Worm (Caenorhabditis elegans): ENCODE results near the gene rab-6.2.

Gene rab-6.2

ce11 chrX:17185696-17186430 lies 36.4 kb upstream of the rab-6.2 start, which contains the start of gene sid-3:
TSS of gene sid-3 (plus strand) at chrX:17186380.
- TF ChIP-seq fos-1 (tag; optimal IDR thresholded peaks at IDR 0.05) = peak; percentile 64
- no peak for TF ChIP-seq ztf-4 (tag; optimal IDR thresholded peaks at IDR 0.05)

ce11 chrX:17195080-17195479 lies 27.2 kb upstream of the rab-6.2 start, which contains the start of gene B0302.5:
TSS of gene B0302.5 (minus strand) at chrX:17195137.
- peak; percentile 12 for TF ChIP-seq crh-2 (tag; optimal IDR thresholded peaks at IDR 0.05)
- TF ChIP-seq fos-1 (tag; optimal IDR thresholded peaks at IDR 0.05) = peak; percentile 82
- TF ChIP-seq skn-1 (tag; optimal IDR thresholded peaks at IDR 0.05) = peak; percentile 73
- no peak for TF ChIP-seq ztf-4 (tag; optimal IDR thresholded peaks at IDR 0.05)
- TF ChIP-seq snpc-4 (tag; optimal IDR thresholded peaks at IDR 0.05) = no peak

ce11 chrX:17197824-17198223 lies 24.5 kb upstream of the rab-6.2 start:
- TF ChIP-seq nhr-25 (tag; optimal IDR thresholded peaks at IDR 0.05) (no peak), fos-1 (tag; optimal IDR thresholded peaks at IDR 0.05) (peak; percentile 45)

- TF ChIP-seq nhr-6 (tag; optimal IDR thresholded peaks at IDR 0.05) (no peak), unc-39 (tag; optimal IDR thresholded peaks at IDR 0.05) (no peak), ceh-82 (tag; optimal IDR thresholded peaks at IDR 0.05) (no peak), Y55F3AM.14 (GFP tag; optimal IDR thresholded peaks at IDR 0.05) (no peak), sma-3 (GFP tag; optimal IDR thresholded peaks at IDR 0.05) (no peak), nhr-129 (tag; optimal IDR thresholded peaks at IDR 0.05) (no peak), dmd-4 (tag; optimal IDR thresholded peaks at IDR 0.05) (no peak), skn-1 (tag; optimal IDR thresholded peaks at IDR 0.05) (no peak), nhr-77 (tag; optimal IDR thresholded peaks at IDR 0.05) (no peak), alr-1 (tag; optimal IDR thresholded peaks at IDR 0.05) (no peak), gmeb-1 (tag; optimal IDR thresholded peaks at IDR 0.05) (no peak), snpc-4 (tag; optimal IDR thresholded peaks at IDR 0.05) (no peak), nhr-11 (tag; optimal IDR thresholded peaks at IDR 0.05) (no peak), sem-4 (tag; optimal IDR thresholded peaks at IDR 0.05) (no peak), elt-1 (tag; optimal IDR thresholded peaks at IDR 0.05) (no peak), crh-2 (tag; optimal IDR thresholded peaks at IDR 0.05) (no peak), egl-27 (tag; optimal IDR thresholded peaks at IDR 0.05) (no peak)
These were observed 18.9 kb upstream of the rab-6.2 start for ce11 chrX:17203399-17203798.

- peak; percentile 83 for TF ChIP-seq fos-1 (tag; optimal IDR thresholded peaks at IDR 0.05)
- no peak for TF ChIP-seq nhr-77 (tag; optimal IDR thresholded peaks at IDR 0.05)
- TF ChIP-seq nhr-21 (tag; optimal IDR thresholded peaks at IDR 0.05) = no peak
- no peak for TF ChIP-seq ztf-11 (tag; optimal IDR thresholded peaks at IDR 0.05)
- no peak for TF ChIP-seq C34F6.9 (tag; optimal IDR thresholded peaks at IDR 0.05)
- TF ChIP-seq nhr-129 (tag; optimal IDR thresholded peaks at IDR 0.05) = no peak
- no peak for TF ChIP-seq nhr-237 (tag; optimal IDR thresholded peaks at IDR 0.05)
- peak; percentile 9 for TF ChIP-seq crh-2 (tag; optimal IDR thresholded peaks at IDR 0.05)
- no peak for TF ChIP-seq elt-1 (tag; optimal IDR thresholded peaks at IDR 0.05)
- TF ChIP-seq ceh-82 (tag; optimal IDR thresholded peaks at IDR 0.05) = no peak
- no peak for TF ChIP-seq nhr-6 (tag; optimal IDR thresholded peaks at IDR 0.05)
- TF ChIP-seq lin-13 (GFP tag; optimal IDR thresholded peaks at IDR 0.05) = no peak
- TF ChIP-seq unc-62 (GFP tag; optimal IDR thresholded peaks at IDR 0.05) = no peak
- TF ChIP-seq mbf-1 (tag; optimal IDR thresholded peaks at IDR 0.05) = no peak
These were observed 16.4 kb upstream of the rab-6.2 start for ce11 chrX:17205853-17206252.

ce11 chrX:17209265-17209664 lies 13.0 kb upstream of the rab-6.2 start, which contains the start of gene T08G2.2:
TSS of gene T08G2.2 (minus strand) at chrX:17209365.
- TF ChIP-seq mdl-1 (tag; optimal IDR thresholded peaks at IDR 0.05) (no peak), lsy-2 (tag; optimal IDR thresholded peaks at IDR 0.05) (no peak), crh-2 (tag; optimal IDR thresholded peaks at IDR 0.05) (no peak), skn-1 (tag; optimal IDR thresholded peaks at IDR 0.05) (no peak), sem-4 (tag; optimal IDR thresholded peaks at IDR 0.05) (no peak), alr-1 (tag; optimal IDR thresholded peaks at IDR 0.05) (no peak), C34F6.9 (tag; optimal IDR thresholded peaks at IDR 0.05) (no peak), nhr-23 (tag; optimal IDR thresholded peaks at IDR 0.05) (no peak), blmp-1 (tag; optimal IDR thresholded peaks at IDR 0.05; ENCODE audit: insufficient read depth) (no peak), dmd-4 (tag; optimal IDR thresholded peaks at IDR 0.05) (no peak), nhr-12 (tag; optimal IDR thresholded peaks at IDR 0.05) (no peak)

Measured in whole organism, L2 larva.